Worm (Caenorhabditis elegans) whole organism, late embryonic: ENCODE measurements around the gene Y94A7B.11.

Experiments
- ceh-19 ChIP-seq: fragments of 200-800 bp; sonication (Bioruptor generic); optimal IDR thresholded peaks from 2 replicates; lab custom pipeline; 2018; ENCODE audit warnings: mild to moderate bottlenecking, missing genetic modification characterization, missing compliant biosample characterization
- dve-1 ChIP-seq: sonication (generic microtip); optimal IDR thresholded peaks from 2 replicates; lab custom pipeline; 2017; ENCODE audit warnings: antibody characterized with exemption, mild to moderate bottlenecking, missing genetic modification characterization, missing compliant biosample characterization
- lim-6 ChIP-seq: sonication (generic microtip); optimal IDR thresholded peaks from 2 replicates; lab custom pipeline; 2016; ENCODE audit warnings: missing genetic modification characterization, missing compliant biosample characterization
- unc-86 ChIP-seq: sonication (generic microtip); optimal IDR thresholded peaks from 2 replicates; lab custom pipeline; 2016; ENCODE audit warnings: missing genetic modification characterization, missing compliant biosample characterization

- TF ChIP-seq unc-86 (tag; lab: Kevin White, UChicago) (no peak), ceh-19 (GFP tag; lab: Kevin White, UChicago) (no peak), dve-1 (tag; lab: Kevin White, UChicago) (no peak), lim-6 (no peak)
Measured at ce11 chrV:17802519-17802918, at the start of gene Y94A7B.11, which contains the start of gene srh-292.
